Fruit fly (Drosophila melanogaster): ENCODE data around the gene CG9368.

CG9368 gene

dm6 chr3L:19636821-19637460 lies 35.5 kb downstream of the CG9368 start (continued):
- TF ChIP-seq ATbp (GFP tag; optimal IDR thresholded peaks at IDR 0.05) (no peak), D (optimal IDR thresholded peaks at IDR 0.05) (peak; percentile 71), D (GFP tag; optimal IDR thresholded peaks at IDR 0.05) (peak; percentile 74), ash1 (GFP tag; optimal IDR thresholded peaks at IDR 0.05) (no peak), CG31388 (GFP tag; optimal IDR thresholded peaks at IDR 0.05) (no peak), Spps (tag; optimal IDR thresholded peaks at IDR 0.05) (peak; percentile 79), Hmr (GFP tag; optimal IDR thresholded peaks at IDR 0.05) (no peak), Sry-β (GFP tag; optimal IDR thresholded peaks at IDR 0.05) (no peak), CG16815 (GFP tag; optimal IDR thresholded peaks at IDR 0.05) (peak; percentile 80), MTF-1 (GFP tag; optimal IDR thresholded peaks at IDR 0.05; ENCODE audit: borderline replicate concordance) (no peak), CG8924 (tag; optimal IDR thresholded peaks at IDR 0.05) (peak; percentile 80), abd-A (tag; optimal IDR thresholded peaks at IDR 0.05) (no peak), CG5245 (GFP tag; optimal IDR thresholded peaks at IDR 0.05) (no peak), ap (GFP tag; IDR thresholded peaks at IDR 0.05) (no peak), CG13287 (GFP tag; IDR thresholded peaks at IDR 0.05; ENCODE audit: partially characterized antibody) (no peak), z (GFP tag; IDR thresholded peaks at IDR 0.05) (no peak), CG4328 (GFP tag; optimal IDR thresholded peaks at IDR 0.05) (no peak), C15 (GFP tag; IDR thresholded peaks at IDR 0.05) (no peak), trem (tag; optimal IDR thresholded peaks at IDR 0.05) (peak; percentile 65), Optix (GFP tag; IDR thresholded peaks at IDR 0.05) (no peak), dati (GFP tag; IDR thresholded peaks at IDR 0.05) (no peak), ato (GFP tag; IDR thresholded peaks at IDR 0.05; ENCODE audit: partially characterized antibody) (no peak), CG2129 (GFP tag; IDR thresholded peaks at IDR 0.05; ENCODE audit: partially characterized antibody) (no peak), knrl (GFP tag; IDR thresholded peaks at IDR 0.05; ENCODE audit: partially characterized antibody) (no peak), crc (GFP tag; optimal IDR thresholded peaks at IDR 0.05) (no peak), lola (GFP tag; optimal IDR thresholded peaks at IDR 0.05) (peak in 1 of 3 experiments; percentile 96), hbn (GFP tag; IDR thresholded peaks at IDR 0.05; ENCODE audit: partially characterized antibody) (no peak), ab (GFP tag; optimal IDR thresholded peaks at IDR 0.05) (no peak), Eip74EF (GFP tag; optimal IDR thresholded peaks at IDR 0.05) (peak in 1 of 2 experiments; percentile 30), bab2 (GFP tag; optimal IDR thresholded peaks at IDR 0.05) (no peak), Usf (GFP tag; optimal IDR thresholded peaks at IDR 0.05) (peak; percentile 59), kay (GFP tag; optimal IDR thresholded peaks at IDR 0.05) (peak; percentile 34), H2.0 (GFP tag; IDR thresholded peaks at IDR 0.05) (no peak), tll (GFP tag; optimal IDR thresholded peaks at IDR 0.05) (peak in 1 of 2 experiments; percentile 64), Xbp1 (GFP tag; optimal IDR thresholded peaks at IDR 0.05) (peak; percentile 9), D19B (GFP tag; optimal IDR thresholded peaks at IDR 0.05) (no peak), CG7839 (tag; optimal IDR thresholded peaks at IDR 0.05) (peak; percentile 62), gro (GFP tag; optimal IDR thresholded peaks at IDR 0.05) (no peak), nmo (GFP tag; optimal IDR thresholded peaks at IDR 0.05) (peak; percentile 85), CG10267 (tag; optimal IDR thresholded peaks at IDR 0.05) (peak; percentile 83), Opbp (GFP tag; IDR thresholded peaks at IDR 0.05; ENCODE audit: partially characterized antibody) (no peak), CG12769 (tag; optimal IDR thresholded peaks at IDR 0.05) (no peak), Kr (GFP tag; optimal IDR thresholded peaks at IDR 0.05) (peak; percentile 26), CG4820 (GFP tag; optimal IDR thresholded peaks at IDR 0.05) (peak; percentile 52), CG6813 (GFP tag; optimal IDR thresholded peaks at IDR 0.05) (peak; percentile 32), Hr39 (optimal IDR thresholded peaks at IDR 0.05) (no peak), CG18262 (tag; optimal IDR thresholded peaks at IDR 0.05) (peak; percentile 93), CG33213 (GFP tag; optimal IDR thresholded peaks at IDR 0.05) (no peak), CG1832 (GFP tag; optimal IDR thresholded peaks at IDR 0.05) (no peak)
